Fruit fly (Drosophila melanogaster) whole organism, embryonic: ENCODE data around the gene Klp67A.

Source experiments
- Atf6 ChIP-seq: fragments of 200-800 bp; sonication (Bioruptor generic); IDR thresholded peaks from 2 replicates; pipeline ENCODE4 v1.3.6; 2022; ENCODE audit warnings: missing biosample characterization, missing genetic modification characterization
- Bgb ChIP-seq: fragments of 200-800 bp; sonication (Bioruptor generic); IDR thresholded peaks from 2 replicates; pipeline ENCODE4 v1.3.6; 2022; ENCODE audit warnings: missing biosample characterization, missing genetic modification characterization; ENCODE audit not compliant: partially characterized antibody
- CG10462 ChIP-seq: fragments of 200-800 bp; sonication (Bioruptor generic); optimal IDR thresholded peaks from 2 replicates; lab custom pipeline; 2016; ENCODE audit warnings: missing biosample characterization, missing genetic modification characterization
- CG11398 ChIP-seq: fragments of 200-800 bp; sonication (Bioruptor generic); optimal IDR thresholded peaks from 2 replicates; lab custom pipeline; 2016; ENCODE audit warnings: missing biosample characterization, missing genetic modification characterization
- CG15269 ChIP-seq: fragments of 200-800 bp; sonication (Bioruptor generic); optimal IDR thresholded peaks from 2 replicates; lab custom pipeline; 2018; ENCODE audit warnings: missing biosample characterization, mild to moderate bottlenecking, missing genetic modification characterization, moderate library complexity
- CG18262 ChIP-seq: fragments of 200-800 bp; optimal IDR thresholded peaks from 3 replicates; lab custom pipeline; 2019; ENCODE audit warnings: missing biosample characterization, mild to moderate bottlenecking, missing genetic modification characterization, moderate library complexity
- CG2199 ChIP-seq: fragments of 200-800 bp; sonication (Bioruptor generic); IDR thresholded peaks from 3 replicates; pipeline ENCODE4 v1.3.6; 2022; ENCODE audit warnings: missing biosample characterization, missing genetic modification characterization
- CG3995 ChIP-seq: fragments of 200-800 bp; sonication (Bioruptor generic); optimal IDR thresholded peaks from 3 replicates; lab custom pipeline; 2016; ENCODE audit warnings: missing biosample characterization, missing genetic modification characterization
- CG42726 ChIP-seq: fragments of 200-800 bp; sonication (Bioruptor generic); IDR thresholded peaks from 2 replicates; pipeline ENCODE4 v1.3.6; 2022; ENCODE audit warnings: missing biosample characterization, missing genetic modification characterization; ENCODE audit not compliant: partially characterized antibody
- CG5953 ChIP-seq: fragments of 200-800 bp; sonication (Bioruptor generic); IDR thresholded peaks from 2 replicates; pipeline ENCODE4 v1.3.6; 2022; ENCODE audit warnings: missing biosample characterization, missing genetic modification characterization
- CG8290 ChIP-seq, 3 experiments: fragments of 200-800 bp; sonication (Bioruptor generic); optimal IDR thresholded peaks; 2 replicates each; lab custom pipeline; 2016 to 2019; ENCODE audit warnings: missing biosample characterization in 3 of 3, missing genetic modification characterization in 3 of 3, mild to moderate bottlenecking in 2 of 3, moderate library complexity in 1 of 3
- Deaf1 ChIP-seq: fragments of 200-800 bp; optimal IDR thresholded peaks from 3 replicates; lab custom pipeline; 2019; ENCODE audit warnings: missing biosample characterization, mild to moderate bottlenecking, missing genetic modification characterization, moderate library complexity
- Doc2 ChIP-seq: fragments of 200-800 bp; sonication (Bioruptor generic); IDR thresholded peaks from 2 replicates; pipeline ENCODE4 v1.3.6; 2022; ENCODE audit warnings: missing biosample characterization, missing genetic modification characterization
- Dp ChIP-seq: fragments of 200-800 bp; sonication (Bioruptor generic); optimal IDR thresholded peaks from 2 replicates; lab custom pipeline; 2018; ENCODE audit warnings: missing biosample characterization, mild to moderate bottlenecking, missing genetic modification characterization, moderate library complexity
- Drgx ChIP-seq: fragments of 200-800 bp; sonication (Bioruptor generic); IDR thresholded peaks from 2 replicates; pipeline ENCODE4 v1.3.6; 2022; ENCODE audit warnings: missing biosample characterization, missing genetic modification characterization
- HLH3B ChIP-seq: fragments of 200-800 bp; sonication (Bioruptor generic); IDR thresholded peaks from 2 replicates; pipeline ENCODE4 v1.3.6; 2022; ENCODE audit warnings: missing biosample characterization, missing genetic modification characterization
- Hr3 ChIP-seq: fragments of 200-800 bp; sonication (Bioruptor generic); optimal IDR thresholded peaks from 3 replicates; lab custom pipeline; 2016; ENCODE audit warnings: missing biosample characterization, missing genetic modification characterization
- Jarid2 ChIP-seq: fragments of 200-800 bp; sonication (Bioruptor generic); optimal IDR thresholded peaks from 3 replicates; lab custom pipeline; 2017; ENCODE audit warnings: mild to moderate bottlenecking, missing biosample characterization, missing genetic modification reagents, missing genetic modification characterization
- Med ChIP-seq: fragments of 200-800 bp; sonication (Bioruptor generic); peaks from one replicate; lab custom pipeline; 2016; ENCODE audit warnings: missing biosample characterization, missing genetic modification characterization, mild to moderate bottlenecking, inconsistent platforms, moderate library complexity
- Meics ChIP-seq: fragments of 200-800 bp; sonication (Bioruptor generic); optimal IDR thresholded peaks from 2 replicates; lab custom pipeline; 2017; ENCODE audit warnings: missing biosample characterization, mild to moderate bottlenecking, missing genetic modification characterization
- Oaz ChIP-seq: fragments of 200-800 bp; sonication (Bioruptor generic); IDR thresholded peaks from 2 replicates; pipeline ENCODE4 v1.3.6; 2022; ENCODE audit warnings: missing biosample characterization, missing genetic modification characterization
- Sox100B ChIP-seq: fragments of 200-800 bp; sonication (Bioruptor generic); optimal IDR thresholded peaks from 3 replicates; lab custom pipeline; 2018; ENCODE audit warnings: missing biosample characterization, mild to moderate bottlenecking, missing genetic modification characterization
- Sry-β ChIP-seq: fragments of 200-800 bp; sonication (Bioruptor generic); optimal IDR thresholded peaks from 2 replicates; lab custom pipeline; 2018; ENCODE audit warnings: missing biosample characterization, mild to moderate bottlenecking, missing genetic modification characterization, moderate library complexity
- Trl ChIP-seq, 3 experiments: fragments of >200 bp in 2 of 3; fragments of 200-800 bp in 1 of 3; sonication (Bioruptor generic) in 1 of 3; optimal IDR thresholded peaks; 2 replicates in 1 of 3; 3 replicates in 2 of 3; lab custom pipeline; 2016 to 2017; ENCODE audit warnings: missing biosample characterization in 1 of 3, missing genetic modification characterization in 1 of 3
- Vsx1 ChIP-seq: fragments of 200-800 bp; sonication (Bioruptor generic); optimal IDR thresholded peaks from 2 replicates; lab custom pipeline; 2017; ENCODE audit warnings: missing biosample characterization, mild to moderate bottlenecking, missing genetic modification characterization, missing genetic modification reagents
- al ChIP-seq: fragments of 200-800 bp; sonication (Bioruptor generic); IDR thresholded peaks from 2 replicates; pipeline ENCODE4 v1.3.6; 2022; ENCODE audit warnings: missing biosample characterization, missing genetic modification characterization
- aop ChIP-seq: fragments of 200-800 bp; sonication (Bioruptor generic); IDR thresholded peaks from 2 replicates; pipeline ENCODE4 v1.3.6; 2022; ENCODE audit warnings: missing biosample characterization, missing genetic modification characterization
- az2 ChIP-seq: fragments of 200-800 bp; sonication (Bioruptor generic); optimal IDR thresholded peaks from 3 replicates; lab custom pipeline; 2016; ENCODE audit warnings: missing biosample characterization, missing genetic modification characterization
- cg ChIP-seq: fragments of 200-800 bp; sonication (Bioruptor generic); optimal IDR thresholded peaks from 3 replicates; lab custom pipeline; 2019; ENCODE audit warnings: missing biosample characterization, mild to moderate bottlenecking, missing genetic modification characterization, moderate library complexity
- chinmo ChIP-seq: fragments of 200-800 bp; sonication (Bioruptor generic); IDR thresholded peaks from 4 replicates; pipeline ENCODE4 v1.3.6; 2022; ENCODE audit warnings: missing biosample characterization, missing genetic modification characterization; ENCODE audit not compliant: partially characterized antibody
- ci ChIP-seq: fragments of 200-800 bp; sonication (Bioruptor generic); IDR thresholded peaks from 3 replicates; pipeline ENCODE4 v1.3.6; 2022; ENCODE audit warnings: missing biosample characterization, missing genetic modification characterization
- disco-r ChIP-seq: fragments of 200-800 bp; sonication (Bioruptor generic); optimal IDR thresholded peaks from 2 replicates; lab custom pipeline; 2016; ENCODE audit warnings: missing biosample characterization, missing genetic modification characterization
- fd3F ChIP-seq: fragments of 200-800 bp; sonication (Bioruptor generic); optimal IDR thresholded peaks from 2 replicates; lab custom pipeline; 2018; ENCODE audit warnings: missing biosample characterization, mild to moderate bottlenecking, missing genetic modification characterization, moderate library complexity
- gro ChIP-seq: fragments of 200-800 bp; sonication (Bioruptor generic); optimal IDR thresholded peaks from 2 replicates; lab custom pipeline; 2016; ENCODE audit warnings: missing biosample characterization, missing genetic modification characterization
- klu ChIP-seq: fragments of 200-800 bp; sonication (Bioruptor generic); IDR thresholded peaks from 2 replicates; pipeline ENCODE4 v1.3.6; 2022; ENCODE audit warnings: missing biosample characterization, missing genetic modification characterization
- mld ChIP-seq: fragments of 200-800 bp; sonication (Bioruptor generic); IDR thresholded peaks from 3 replicates; pipeline ENCODE4 v1.3.6; 2022; ENCODE audit warnings: missing biosample characterization, missing genetic modification characterization; ENCODE audit not compliant: partially characterized antibody
- nom ChIP-seq: fragments of 200-800 bp; sonication (Bioruptor generic); optimal IDR thresholded peaks from 2 replicates; lab custom pipeline; 2017; ENCODE audit warnings: missing biosample characterization, missing genetic modification characterization, mild to moderate bottlenecking, moderate library complexity, missing genetic modification reagents
- oc ChIP-seq: fragments of 200-800 bp; sonication (Bioruptor generic); optimal IDR thresholded peaks from 2 replicates; lab custom pipeline; 2018; ENCODE audit warnings: missing biosample characterization, mild to moderate bottlenecking, missing genetic modification characterization, moderate library complexity
- pho ChIP-seq: fragments of 200-800 bp; sonication (Bioruptor generic); optimal IDR thresholded peaks from 2 replicates; lab custom pipeline; 2016; ENCODE audit warnings: missing biosample characterization, missing genetic modification characterization
- rib ChIP-seq: fragments of 200-800 bp; sonication (Bioruptor generic); IDR thresholded peaks from 2 replicates; pipeline ENCODE4 v1.3.6; 2022; ENCODE audit warnings: missing biosample characterization, missing genetic modification characterization
- salm ChIP-seq: fragments of 200-800 bp; sonication (Bioruptor generic); optimal IDR thresholded peaks from 2 replicates; lab custom pipeline; 2018; ENCODE audit warnings: missing biosample characterization, mild to moderate bottlenecking, missing genetic modification characterization
- sc ChIP-seq, 3 experiments: fragments of >200 bp in 2 of 3; fragments of 200-800 bp in 1 of 3; sonication (Bioruptor generic) in 1 of 3; optimal IDR thresholded peaks; 2 replicates in 2 of 3; 3 replicates in 1 of 3; lab custom pipeline; 2017; ENCODE audit warnings: mild to moderate bottlenecking in 1 of 3, missing biosample characterization in 1 of 3, missing genetic modification characterization in 1 of 3, missing genetic modification reagents in 1 of 3
- slp2 ChIP-seq: fragments of 200-800 bp; sonication (Bioruptor generic); optimal IDR thresholded peaks from 2 replicates; lab custom pipeline; 2016; ENCODE audit warnings: missing biosample characterization, missing genetic modification characterization
- tna ChIP-seq: fragments of 200-800 bp; sonication (Bioruptor generic); IDR thresholded peaks from 2 replicates; pipeline ENCODE4 v1.3.6; 2022; ENCODE audit warnings: missing biosample characterization, missing genetic modification characterization; ENCODE audit not compliant: partially characterized antibody
- vvl ChIP-seq: fragments of 200-800 bp; sonication (Bioruptor generic); IDR thresholded peaks from 2 replicates; pipeline ENCODE4 v1.3.6; 2022; ENCODE audit warnings: missing biosample characterization, missing genetic modification characterization
- z ChIP-seq: fragments of 200-800 bp; sonication (Bioruptor generic); IDR thresholded peaks from 3 replicates; pipeline ENCODE4 v1.3.6; 2022; ENCODE audit warnings: missing biosample characterization, missing genetic modification characterization

Klp67A gene

DNA sequence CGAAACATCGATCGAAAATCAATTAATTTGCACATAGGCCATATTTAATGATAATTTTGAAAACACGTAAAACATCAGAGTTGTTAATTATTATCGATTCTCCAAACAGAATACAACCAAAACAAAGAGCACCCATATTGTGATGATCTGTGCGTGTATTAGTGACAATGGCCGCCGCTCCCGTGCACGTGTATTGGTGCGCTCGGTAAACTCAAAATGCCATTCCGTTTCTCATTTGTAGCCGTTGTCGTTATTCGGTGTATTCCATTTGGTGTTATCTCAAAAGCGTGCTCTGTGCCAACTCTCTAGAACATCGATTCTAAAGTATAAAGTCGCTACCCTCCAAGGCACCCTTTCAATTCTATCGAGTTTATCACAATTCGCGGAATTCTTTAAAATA is 26.0 kb downstream of the Klp67A start:
- 0 out of 2 replicates have a peak, but pooled peaks have one; percentile 10 for TF ChIP-seq aop (GFP tag; lab: Robert Waterston, UW)
- TF ChIP-seq Trl (optimal IDR thresholded peaks at IDR 0.05; lab: Kevin White, UChicago): peak; percentile 16 to 18
- TF ChIP-seq Trl (GFP tag; optimal IDR thresholded peaks at IDR 0.05; lab: Kevin White, UChicago): no peak
- no peak for TF ChIP-seq disco-r (GFP tag; lab: Kevin White, UChicago)
- TF ChIP-seq chinmo (GFP tag; lab: Robert Waterston, UW): 0 out of 4 replicates have a peak, but pooled peaks have one; percentile 45
- TF ChIP-seq CG8290 (GFP tag; optimal IDR thresholded peaks at IDR 0.05; lab: Kevin White, UChicago): no peak
- TF ChIP-seq CG8290 (tag; optimal IDR thresholded peaks at IDR 0.05; lab: Kevin White, UChicago): peak in 1 of 2 experiments; percentile 14
- no peak for TF ChIP-seq CG5953 (GFP tag; lab: Robert Waterston, UW)
- TF ChIP-seq Atf6 (GFP tag; lab: Robert Waterston, UW): 0 out of 2 replicates have a peak, but pooled peaks have one; percentile 16
- no peak for TF ChIP-seq pho (GFP tag; lab: Kevin White, UChicago)
- TF ChIP-seq Deaf1: peak; percentile 46
- peak; percentile 53 for TF ChIP-seq Med (GFP tag; lab: Kevin White, UChicago)
- peak; percentile 62 for TF ChIP-seq CG15269
- peak; percentile 62 for TF ChIP-seq cg (GFP tag; lab: Kevin White, UChicago)
- TF ChIP-seq CG3995: peak; percentile 15

DNA sequence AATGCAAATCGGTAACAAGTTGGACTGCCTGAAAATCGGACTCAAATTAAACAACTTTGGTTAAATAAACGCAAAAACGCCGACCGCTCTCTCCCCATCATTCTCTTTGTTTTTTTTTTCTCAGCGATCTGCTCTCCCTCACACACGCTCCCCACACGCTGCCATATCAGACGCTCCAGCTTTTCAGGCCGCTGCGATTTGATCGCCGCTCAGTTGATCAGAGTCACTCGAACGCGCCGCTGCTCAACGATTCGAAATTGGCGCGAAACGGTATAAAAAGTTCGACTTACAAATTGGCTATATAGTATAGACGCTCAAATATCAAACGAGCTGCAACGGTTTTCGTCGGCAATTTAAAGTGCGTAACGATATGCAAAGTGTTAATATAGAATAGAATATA is 26.6 kb downstream of the Klp67A start:
- no peak for TF ChIP-seq CG11398 (GFP tag; lab: Kevin White, UChicago)
- no peak for TF ChIP-seq CG8290 (GFP tag; optimal IDR thresholded peaks at IDR 0.05; lab: Kevin White, UChicago)
- peak in 1 of 2 experiments; percentile 42 for TF ChIP-seq CG8290 (tag; optimal IDR thresholded peaks at IDR 0.05; lab: Kevin White, UChicago)
- no peak for TF ChIP-seq al (GFP tag; lab: Robert Waterston, UW)
- no peak for TF ChIP-seq sc (optimal IDR thresholded peaks at IDR 0.05; lab: Kevin White, UChicago)
- no peak for TF ChIP-seq sc (GFP tag; optimal IDR thresholded peaks at IDR 0.05; lab: Kevin White, UChicago)
- TF ChIP-seq nom: peak; percentile 12
- 0 out of 2 replicates have a peak, but pooled peaks have one; percentile 23 for TF ChIP-seq tna (GFP tag; lab: Robert Waterston, UW)
- TF ChIP-seq Med (GFP tag; lab: Kevin White, UChicago): peak; percentile 69
- TF ChIP-seq Trl (optimal IDR thresholded peaks at IDR 0.05; lab: Kevin White, UChicago): peak; percentile 70 to 82
- TF ChIP-seq Trl (GFP tag; optimal IDR thresholded peaks at IDR 0.05; lab: Kevin White, UChicago): no peak
- TF ChIP-seq HLH3B (GFP tag; lab: Robert Waterston, UW): no peak
- peak; percentile 56; the same call in 2 of the 3 replicates for TF ChIP-seq z
- peak; percentile 47; the same call in 1 of the 2 replicates for TF ChIP-seq vvl
- TF ChIP-seq CG10462 (GFP tag; lab: Kevin White, UChicago): no peak
- TF ChIP-seq pho (GFP tag; lab: Kevin White, UChicago): no peak
- peak; percentile 6 for TF ChIP-seq Vsx1 (GFP tag; lab: Kevin White, UChicago)
- no peak for TF ChIP-seq CG42726 (GFP tag; lab: Robert Waterston, UW)
- TF ChIP-seq Sry-β (GFP tag; lab: Kevin White, UChicago): no peak
- TF ChIP-seq Jarid2: peak; percentile 46
- TF ChIP-seq Meics (GFP tag; lab: Kevin White, UChicago): no peak
- TF ChIP-seq fd3F (GFP tag; lab: Kevin White, UChicago): no peak
- TF ChIP-seq az2 (GFP tag; lab: Kevin White, UChicago): no peak
- TF ChIP-seq Drgx (GFP tag; lab: Robert Waterston, UW): 0 out of 2 replicates have a peak, but pooled peaks have one; percentile 28
- TF ChIP-seq Bgb (GFP tag; lab: Robert Waterston, UW): 0 out of 2 replicates have a peak, but pooled peaks have one; percentile 10
- TF ChIP-seq ci (GFP tag; lab: Robert Waterston, UW): peak; percentile 18; the same call in 1 of the 3 replicates
- TF ChIP-seq gro (GFP tag; lab: Kevin White, UChicago): no peak
- TF ChIP-seq salm (tag; lab: Kevin White, UChicago): no peak

dm6 chr3L:9339021-9339420 is 27.8 kb downstream of the Klp67A start:
- no peak for TF ChIP-seq CG2199 (GFP tag; lab: Robert Waterston, UW)
- no peak for TF ChIP-seq vvl
- TF ChIP-seq Oaz (GFP tag; lab: Robert Waterston, UW): no peak
- no peak for TF ChIP-seq Dp (GFP tag; lab: Kevin White, UChicago)
- no peak for TF ChIP-seq CG18262 (tag; lab: Kevin White, UChicago)
- no peak for TF ChIP-seq Drgx (GFP tag; lab: Robert Waterston, UW)
- no peak for TF ChIP-seq rib (GFP tag; lab: Robert Waterston, UW)
- TF ChIP-seq Doc2: no peak
- TF ChIP-seq klu: no peak
- TF ChIP-seq Med (GFP tag; lab: Kevin White, UChicago): peak; percentile 79
- no peak for TF ChIP-seq Hr3 (GFP tag; lab: Kevin White, UChicago)
- no peak for TF ChIP-seq slp2 (GFP tag; lab: Kevin White, UChicago)
- no peak for TF ChIP-seq mld (GFP tag; lab: Robert Waterston, UW)
- TF ChIP-seq oc: no peak
- no peak for TF ChIP-seq Sox100B (GFP tag; lab: Kevin White, UChicago)
